Fruit fly (Drosophila melanogaster) Kc167 (cell line): ENCODE data around the gene CG32262.

ENCODE experiments used
- psq ChIP-seq: fragments of >200 bp; optimal IDR thresholded peaks from 2 replicates; lab custom pipeline; 2017; ENCODE audit warnings: missing external identifiers
- ttk ChIP-seq: sonication (Bioruptor generic); optimal IDR thresholded peaks from 2 replicates; lab custom pipeline; 2017; ENCODE audit warnings: missing external identifiers

- no peak for TF ChIP-seq ttk
- no peak for TF ChIP-seq psq (lab: Kevin White, UChicago)
Measured at dm6 chr3L:3785002-3785661, 24.9 kb downstream of the CG32262 start.
